Worm (Caenorhabditis elegans) whole organism, mixed stage, embryonic: ENCODE results near the gene ZK287.1.

Experiments used
- ceh-83 ChIP-seq: fragments of 200-800 bp; sonication (Bioruptor generic); optimal IDR thresholded peaks from 2 replicates; lab custom pipeline; 2018; ENCODE audit warnings: mild to moderate bottlenecking, missing genetic modification characterization, missing compliant biosample characterization
- ces-1 ChIP-seq: fragments of 150-350 bp; optimal IDR thresholded peaks from 2 replicates; lab custom pipeline; 2014; ENCODE audit warnings: missing biosample characterization, missing genetic modification reagents, missing genetic modification characterization
- elt-1 ChIP-seq: sonication (generic microtip); optimal IDR thresholded peaks from 2 replicates; lab custom pipeline; 2017; ENCODE audit warnings: missing genetic modification characterization, mild to moderate bottlenecking, missing compliant biosample characterization, antibody characterized with exemption, moderate library complexity, borderline replicate concordance; ENCODE audit not compliant: insufficient read depth
- lin-13 ChIP-seq: fragments of 150-350 bp; optimal IDR thresholded peaks from 2 replicates; lab custom pipeline; 2014; ENCODE audit warnings: missing biosample characterization, missing genetic modification characterization
- mab-5 ChIP-seq: fragments of 150-350 bp; optimal IDR thresholded peaks from 2 replicates; lab custom pipeline; 2014; ENCODE audit warnings: missing biosample characterization, missing genetic modification characterization
- nhr-28 ChIP-seq: fragments of 150-350 bp; optimal IDR thresholded peaks from 2 replicates; lab custom pipeline; 2014; ENCODE audit warnings: missing biosample characterization, missing genetic modification characterization
- sptf-1 ChIP-seq: sonication (generic microtip); optimal IDR thresholded peaks from 2 replicates; lab custom pipeline; 2017; ENCODE audit warnings: mild to moderate bottlenecking, missing genetic modification characterization, moderate library complexity, missing compliant biosample characterization
- unc-120 ChIP-seq: sonication (generic microtip); optimal IDR thresholded peaks from 2 replicates; lab custom pipeline; 2017; ENCODE audit warnings: missing genetic modification characterization, missing compliant biosample characterization; ENCODE audit not compliant: poor library complexity, severe bottlenecking
- unc-39 ChIP-seq: fragments of 150-350 bp; optimal IDR thresholded peaks from 2 replicates; lab custom pipeline; 2014; ENCODE audit warnings: missing biosample characterization, missing genetic modification characterization
- ztf-11 ChIP-seq: fragments of 150-350 bp; optimal IDR thresholded peaks from 2 replicates; lab custom pipeline; 2014; ENCODE audit warnings: missing biosample characterization, missing genetic modification characterization

ce11 chrV:9709747-9710146 is 43.3 kb downstream of the ZK287.1 start, which contains the start of gene tag-120:
- TF ChIP-seq mab-5 (tag; lab: Kevin White, UChicago) (no peak), sptf-1 (no peak), elt-1 (tag; lab: Kevin White, UChicago) (no peak), ztf-11 (tag; lab: Kevin White, UChicago) (no peak), unc-120 (tag; lab: Kevin White, UChicago) (no peak), ces-1 (GFP tag; lab: Kevin White, UChicago) (no peak), unc-39 (no peak), nhr-28 (tag; lab: Kevin White, UChicago) (no peak), lin-13 (tag; lab: Kevin White, UChicago) (no peak), ceh-83 (GFP tag; lab: Kevin White, UChicago) (no peak)
